Worm (Caenorhabditis elegans): Measurements from ENCODE around the gene C09E10.3.

DNA sequence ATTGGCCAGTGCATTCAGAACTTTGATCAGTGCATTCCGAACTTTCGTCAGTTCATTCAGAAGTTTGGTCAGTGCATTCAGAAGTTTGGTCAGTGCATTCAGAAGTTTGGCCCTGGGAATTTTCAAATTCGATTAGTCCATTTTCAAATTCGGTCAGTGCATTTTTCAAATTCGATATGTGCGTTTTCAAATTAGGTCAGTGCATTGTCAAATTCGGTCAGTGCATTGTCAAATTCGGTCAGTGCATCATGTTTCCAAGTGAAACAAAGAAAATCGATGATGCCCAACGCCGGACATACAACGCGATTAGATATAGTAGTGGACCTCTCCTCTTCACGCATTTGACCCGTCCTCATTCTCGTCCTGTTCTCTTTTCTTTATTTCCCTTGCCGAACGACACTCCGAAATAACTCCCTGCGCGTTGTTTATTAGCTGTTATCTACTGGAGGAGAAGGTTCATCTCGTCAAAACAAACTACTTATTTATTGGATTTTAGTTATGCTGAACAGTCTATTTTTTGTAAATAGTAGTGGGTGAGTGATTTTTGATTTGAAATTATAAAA is 36.6 kb downstream of the C09E10.3 start, which contains the start of gene apm-3:
- TF ChIP-seq pha-4 (tag; optimal IDR thresholded peaks at IDR 0.05) = no peak
- TF ChIP-seq pag-3 (tag; optimal IDR thresholded peaks at IDR 0.05; ENCODE audit: borderline replicate concordance) = no peak
- no peak for TF ChIP-seq ceh-24 (tag; optimal IDR thresholded peaks at IDR 0.05)

Measured in whole organism, late embryonic.